Worm (Caenorhabditis elegans) whole organism, L3 larva: ENCODE measurements around the gene F46G10.4.

Source experiments
- R02D3.7 ChIP-seq: fragments of 150-350 bp; optimal IDR thresholded peaks from 2 replicates; lab custom pipeline; 2014; ENCODE audit warnings: missing biosample characterization, missing genetic modification characterization
- ZK546.5 ChIP-seq: sonication (generic microtip); optimal IDR thresholded peaks from 2 replicates; lab custom pipeline; 2017; ENCODE audit warnings: missing biosample characterization, missing genetic modification characterization
- aly-2 ChIP-seq: fragments of 150-350 bp; optimal IDR thresholded peaks from 2 replicates; lab custom pipeline; 2014; ENCODE audit warnings: missing biosample characterization, missing genetic modification characterization
- ama-1 ChIP-seq: fragments of 150-350 bp; optimal IDR thresholded peaks from 2 replicates; lab custom pipeline; 2018
- ceh-16 ChIP-seq: sonication (generic microtip); optimal IDR thresholded peaks from 2 replicates; lab custom pipeline; 2017; ENCODE audit warnings: missing biosample characterization, missing genetic modification characterization
- ceh-28 ChIP-seq: fragments of 150-350 bp; optimal IDR thresholded peaks from 2 replicates; lab custom pipeline; 2014; ENCODE audit warnings: missing biosample characterization, missing genetic modification reagents, missing genetic modification characterization
- ceh-82 ChIP-seq: fragments of 150-350 bp; optimal IDR thresholded peaks from 2 replicates; lab custom pipeline; 2014; ENCODE audit warnings: missing biosample characterization, missing genetic modification characterization
- ceh-9 ChIP-seq: sonication (generic microtip); optimal IDR thresholded peaks from 2 replicates; lab custom pipeline; 2018; ENCODE audit warnings: missing biosample characterization, missing genetic modification characterization
- daf-12 ChIP-seq: fragments of 150-350 bp; optimal IDR thresholded peaks from 2 replicates; lab custom pipeline; 2014; ENCODE audit warnings: missing biosample characterization, missing genetic modification reagents, missing genetic modification characterization
- egl-27 ChIP-seq: sonication (generic microtip); optimal IDR thresholded peaks from 4 replicates; lab custom pipeline; 2017; ENCODE audit warnings: missing biosample characterization, missing genetic modification reagents, missing genetic modification characterization
- egl-5 ChIP-seq: fragments of 150-350 bp; optimal IDR thresholded peaks from 2 replicates; lab custom pipeline; 2017; ENCODE audit warnings: missing biosample characterization, missing genetic modification reagents, missing genetic modification characterization, inconsistent platforms
- elt-1 ChIP-seq: fragments of 150-350 bp; optimal IDR thresholded peaks from 2 replicates; lab custom pipeline; 2014; ENCODE audit warnings: missing biosample characterization, missing genetic modification characterization
- elt-2 ChIP-seq: sonication (generic microtip); optimal IDR thresholded peaks from 2 replicates; lab custom pipeline; 2016; ENCODE audit warnings: missing genetic modification reagents, mild to moderate bottlenecking, missing genetic modification characterization, missing compliant biosample characterization
- elt-3 ChIP-seq, 3 experiments: fragments of 150-350 bp in 1 of 3; sonication (generic microtip) in 2 of 3; optimal IDR thresholded peaks; 2 replicates in 2 of 3; 4 replicates in 1 of 3; lab custom pipeline; 2014 to 2017; ENCODE audit warnings: missing biosample characterization in 3 of 3, missing genetic modification characterization in 3 of 3
- eor-1 ChIP-seq, 2 experiments: fragments of 150-350 bp; optimal IDR thresholded peaks; 2 replicates each; lab custom pipeline; 2014 to 2018; ENCODE audit warnings: missing biosample characterization in 2 of 2, missing genetic modification characterization in 2 of 2
- fkh-10 ChIP-seq: sonication (generic microtip); optimal IDR thresholded peaks from 2 replicates; lab custom pipeline; 2017; ENCODE audit warnings: missing biosample characterization, missing genetic modification reagents, missing genetic modification characterization
- fkh-2 ChIP-seq: fragments of 150-350 bp; optimal IDR thresholded peaks from 2 replicates; lab custom pipeline; 2014; ENCODE audit warnings: missing biosample characterization, missing genetic modification reagents, missing genetic modification characterization
- fos-1 ChIP-seq: fragments of 150-350 bp; optimal IDR thresholded peaks from 2 replicates; lab custom pipeline; 2014; ENCODE audit warnings: missing biosample characterization, missing genetic modification characterization
- hmg-11 ChIP-seq: sonication (generic microtip); optimal IDR thresholded peaks from 2 replicates; lab custom pipeline; 2016; ENCODE audit warnings: missing genetic modification characterization, missing compliant biosample characterization
- jun-1 ChIP-seq: fragments of 150-350 bp; optimal IDR thresholded peaks from 2 replicates; lab custom pipeline; 2014; ENCODE audit warnings: missing biosample characterization, missing genetic modification reagents, missing genetic modification characterization
- lin-15B ChIP-seq: fragments of 150-350 bp; optimal IDR thresholded peaks from 2 replicates; lab custom pipeline; 2014; ENCODE audit warnings: missing biosample characterization, missing genetic modification characterization
- lin-39 ChIP-seq: fragments of 150-350 bp; optimal IDR thresholded peaks from 2 replicates; lab custom pipeline; 2018; ENCODE audit warnings: missing biosample characterization, missing genetic modification reagents, missing genetic modification characterization
- lsy-12 ChIP-seq: sonication (generic microtip); optimal IDR thresholded peaks from 2 replicates; lab custom pipeline; 2016; ENCODE audit warnings: mild to moderate bottlenecking, missing genetic modification characterization, missing compliant biosample characterization
- mdl-1 ChIP-seq: fragments of 150-350 bp; optimal IDR thresholded peaks from 2 replicates; lab custom pipeline; 2014; ENCODE audit warnings: missing biosample characterization, missing genetic modification characterization
- mml-1 ChIP-seq: fragments of 150-350 bp; sonication (generic microtip); optimal IDR thresholded peaks from 3 replicates; lab custom pipeline; 2014; ENCODE audit warnings: missing biosample characterization, missing genetic modification characterization
- nfya-1 ChIP-seq: sonication (generic microtip); optimal IDR thresholded peaks from 2 replicates; lab custom pipeline; 2017; ENCODE audit warnings: missing genetic modification characterization, mild to moderate bottlenecking, missing compliant biosample characterization, antibody characterized with exemption, moderate library complexity; ENCODE audit not compliant: insufficient read depth
- nhr-11 ChIP-seq: fragments of 150-350 bp; optimal IDR thresholded peaks from 2 replicates; lab custom pipeline; 2014; ENCODE audit warnings: missing biosample characterization, missing genetic modification characterization
- nhr-12 ChIP-seq: fragments of 150-350 bp; optimal IDR thresholded peaks from 2 replicates; lab custom pipeline; 2014; ENCODE audit warnings: missing biosample characterization, missing genetic modification characterization
- nhr-23 ChIP-seq: fragments of 150-350 bp; optimal IDR thresholded peaks from 2 replicates; lab custom pipeline; 2014; ENCODE audit warnings: missing biosample characterization, missing genetic modification reagents, missing genetic modification characterization
- nhr-237 ChIP-seq: fragments of 150-350 bp; optimal IDR thresholded peaks from 2 replicates; lab custom pipeline; 2014; ENCODE audit warnings: missing biosample characterization, missing genetic modification characterization
- nhr-25 ChIP-seq: sonication (generic microtip); optimal IDR thresholded peaks from 2 replicates; lab custom pipeline; 2017; ENCODE audit warnings: missing biosample characterization, missing genetic modification characterization
- nhr-28 ChIP-seq: fragments of 150-350 bp; optimal IDR thresholded peaks from 2 replicates; lab custom pipeline; 2014; ENCODE audit warnings: missing biosample characterization, missing genetic modification characterization
- nhr-43 ChIP-seq: sonication (generic microtip); optimal IDR thresholded peaks from 2 replicates; lab custom pipeline; 2016; ENCODE audit warnings: mild to moderate bottlenecking, missing genetic modification characterization, missing compliant biosample characterization; ENCODE audit not compliant: poor library complexity, severe bottlenecking
- nhr-67 ChIP-seq: fragments of 150-350 bp; optimal IDR thresholded peaks from 2 replicates; lab custom pipeline; 2014; ENCODE audit warnings: missing biosample characterization, missing genetic modification characterization
- nhr-76 ChIP-seq: fragments of 150-350 bp; sonication (generic microtip); optimal IDR thresholded peaks from 5 replicates; lab custom pipeline; 2014; ENCODE audit warnings: missing biosample characterization, missing genetic modification characterization
- nhr-77 ChIP-seq: fragments of 150-350 bp; optimal IDR thresholded peaks from 2 replicates; lab custom pipeline; 2014; ENCODE audit warnings: missing biosample characterization, missing genetic modification characterization
- pha-4 ChIP-seq: fragments of 150-350 bp; optimal IDR thresholded peaks from 2 replicates; lab custom pipeline; 2014; ENCODE audit warnings: missing biosample characterization, missing genetic modification reagents, missing genetic modification characterization
- pqm-1 ChIP-seq: fragments of 150-350 bp; optimal IDR thresholded peaks from 2 replicates; lab custom pipeline; 2017; ENCODE audit warnings: missing biosample characterization, missing genetic modification characterization, inconsistent platforms
- sea-2 ChIP-seq: fragments of 150-350 bp; sonication (generic microtip); optimal IDR thresholded peaks from 4 replicates; lab custom pipeline; 2014; ENCODE audit warnings: missing biosample characterization, missing genetic modification reagents, missing genetic modification characterization
- skn-1 ChIP-seq: fragments of 150-350 bp; optimal IDR thresholded peaks from 2 replicates; lab custom pipeline; 2014; ENCODE audit warnings: missing biosample characterization, missing genetic modification characterization
- snpc-4 ChIP-seq: fragments of 150-350 bp; optimal IDR thresholded peaks from 2 replicates; lab custom pipeline; 2014; ENCODE audit warnings: missing biosample characterization, missing genetic modification characterization
- tbx-2 ChIP-seq: sonication (generic microtip); optimal IDR thresholded peaks from 2 replicates; lab custom pipeline; 2016; ENCODE audit warnings: mild to moderate bottlenecking, missing genetic modification characterization, missing compliant biosample characterization
- unc-39 ChIP-seq: sonication (generic microtip); optimal IDR thresholded peaks from 4 replicates; lab custom pipeline; 2017; ENCODE audit warnings: missing biosample characterization, missing genetic modification characterization
- unc-62 ChIP-seq: fragments of 150-350 bp; sonication (generic microtip); optimal IDR thresholded peaks from 4 replicates; lab custom pipeline; 2014; ENCODE audit warnings: missing biosample characterization, missing genetic modification reagents, missing genetic modification characterization
- zag-1 ChIP-seq: fragments of 150-350 bp; optimal IDR thresholded peaks from 2 replicates; lab custom pipeline; 2014; ENCODE audit warnings: missing biosample characterization, missing genetic modification characterization
- ztf-11 ChIP-seq: fragments of 150-350 bp; optimal IDR thresholded peaks from 2 replicates; lab custom pipeline; 2014; ENCODE audit warnings: missing biosample characterization, missing genetic modification characterization
- ztf-4 ChIP-seq: fragments of 150-350 bp; optimal IDR thresholded peaks from 2 replicates; lab custom pipeline; 2014; ENCODE audit warnings: missing biosample characterization, missing genetic modification characterization

Gene F46G10.4

DNA sequence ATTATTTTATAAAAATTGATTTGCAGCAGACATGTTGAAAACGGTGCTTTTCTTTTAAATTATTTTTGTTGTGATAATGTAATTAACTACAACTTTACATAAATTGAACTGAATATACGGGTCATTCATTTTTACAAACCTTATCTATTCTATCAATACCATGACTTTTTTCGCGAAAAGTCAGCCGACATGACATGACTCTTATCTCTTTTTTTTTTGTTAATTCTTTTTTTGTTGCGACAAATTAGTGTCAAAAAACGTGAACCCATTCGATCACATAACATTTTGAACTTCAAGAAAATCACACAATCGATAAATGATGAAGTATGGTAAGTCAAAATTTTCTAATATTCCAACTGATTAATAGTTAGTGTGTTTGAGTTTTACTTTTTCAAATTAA is 5.8 kb upstream of the F46G10.4 start, which contains the start of gene sir-2.2:
TSS of gene sir-2.2 (plus strand) at position 34 of the 400 bp plus-strand sequence.
- TF ChIP-seq elt-2 (tag; lab: Kevin White, UChicago), result peak; percentile 84
- no peak for TF ChIP-seq aly-2 (tag; lab: Kevin White, UChicago)
- no peak for TF ChIP-seq egl-27 (tag; lab: Kevin White, UChicago)
- no peak for TF ChIP-seq nhr-77
- TF ChIP-seq pha-4 (tag; lab: Kevin White, UChicago), result peak; percentile 17
- TF ChIP-seq nhr-43 (tag; lab: Kevin White, UChicago), result peak; percentile 41
- TF ChIP-seq pqm-1, result peak; percentile 50
- no peak for TF ChIP-seq nhr-28 (tag; lab: Kevin White, UChicago)

DNA sequence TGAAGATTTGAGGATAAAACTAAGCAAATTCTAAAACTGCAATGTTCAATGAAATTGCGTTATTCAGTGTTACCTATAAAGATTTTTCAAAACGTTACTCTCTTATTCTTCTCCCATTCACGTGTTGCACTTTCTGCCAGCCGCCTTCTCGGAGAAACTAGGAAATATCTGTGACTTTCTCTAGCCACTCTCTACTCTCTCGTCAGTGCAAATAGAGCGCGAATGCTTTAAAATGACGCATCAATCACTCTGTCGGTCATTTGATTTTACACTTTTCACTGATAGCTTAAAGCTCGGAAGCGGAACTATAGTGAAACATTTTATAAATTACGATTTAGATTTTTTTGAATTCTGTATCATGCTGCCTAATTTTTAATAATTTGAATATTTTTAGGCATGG is 5.0 kb upstream of the F46G10.4 start:
- TF ChIP-seq tbx-2 (tag; lab: Kevin White, UChicago) (peak; percentile 28), R02D3.7 (tag; lab: Kevin White, UChicago) (peak; percentile 35), nfya-1 (peak; percentile 88), ceh-82 (tag; lab: Kevin White, UChicago) (no peak), sea-2 (GFP tag; lab: Kevin White, UChicago) (no peak), nhr-23 (tag; lab: Kevin White, UChicago) (peak; percentile 88), pha-4 (tag; lab: Kevin White, UChicago) (peak; percentile 77), unc-62 (GFP tag; lab: Kevin White, UChicago) (peak; percentile 70), lin-15B (tag; lab: Kevin White, UChicago) (peak; percentile 78), nhr-77 (no peak), eor-1 (tag; optimal IDR thresholded peaks at IDR 0.05; lab: Kevin White, UChicago) (no peak), nhr-12 (tag; lab: Kevin White, UChicago) (no peak), nhr-76 (no peak), unc-39 (tag; lab: Kevin White, UChicago) (no peak), egl-5 (tag; lab: Kevin White, UChicago) (peak; percentile 88), mdl-1 (peak; percentile 74), egl-27 (tag; lab: Kevin White, UChicago) (no peak), ztf-4 (no peak), ama-1 (lab: Kevin White, UChicago) (no peak), ceh-9 (tag; lab: Kevin White, UChicago) (no peak), jun-1 (peak; percentile 83), ztf-11 (tag; lab: Kevin White, UChicago) (no peak), aly-2 (tag; lab: Kevin White, UChicago) (no peak), fkh-2 (no peak), mml-1 (tag; lab: Kevin White, UChicago) (peak; percentile 74), nhr-25 (peak; percentile 84), elt-1 (tag; lab: Kevin White, UChicago) (no peak), nhr-43 (tag; lab: Kevin White, UChicago) (peak; percentile 38), nhr-28 (tag; lab: Kevin White, UChicago) (no peak), ceh-16 (tag; lab: Kevin White, UChicago) (no peak), nhr-11 (tag; lab: Kevin White, UChicago) (peak; percentile 52), pqm-1 (peak; percentile 85), lin-39 (tag; lab: Kevin White, UChicago) (peak; percentile 98), zag-1 (tag; lab: Kevin White, UChicago) (no peak), fos-1 (tag; lab: Kevin White, UChicago) (peak; percentile 92), snpc-4 (tag; lab: Kevin White, UChicago) (peak; percentile 64), fkh-10 (GFP tag; lab: Kevin White, UChicago) (peak; percentile 24), ZK546.5 (no peak), lsy-12 (tag; lab: Kevin White, UChicago) (no peak), elt-2 (tag; lab: Kevin White, UChicago) (peak; percentile 45), nhr-67 (tag; lab: Kevin White, UChicago) (no peak), nhr-237 (tag; lab: Kevin White, UChicago) (no peak), ceh-28 (tag; lab: Kevin White, UChicago) (peak; percentile 59), skn-1 (tag; lab: Kevin White, UChicago) (no peak), daf-12 (no peak), hmg-11 (tag; lab: Kevin White, UChicago) (peak; percentile 26), elt-3 (tag; optimal IDR thresholded peaks at IDR 0.05; lab: Kevin White, UChicago) (peak in 1 of 3 experiments; percentile 5)
